Worm (Caenorhabditis elegans) whole organism, L1 larva: ENCODE results near the gene ZC376.8.

Source experiments
- egl-27 ChIP-seq, 2 experiments: fragments of 150-350 bp in 1 of 2; sonication (generic microtip); optimal IDR thresholded peaks; 3 replicates each; lab custom pipeline; 2017 to 2018; ENCODE audit warnings: missing biosample characterization in 2 of 2, missing genetic modification characterization in 2 of 2, missing genetic modification reagents in 2 of 2
- elt-3 ChIP-seq, 6 experiments: fragments of 150-350 bp in 1 of 6; sonication (generic microtip); optimal IDR thresholded peaks; 2 replicates each; lab custom pipeline; 2017 to 2018; ENCODE audit warnings: missing biosample characterization in 6 of 6, missing genetic modification characterization in 6 of 6, inconsistent platforms in 1 of 6
- nhr-20 ChIP-seq: sonication (generic microtip); optimal IDR thresholded peaks from 2 replicates; lab custom pipeline; 2016; ENCODE audit warnings: mild to moderate bottlenecking, missing genetic modification characterization, missing compliant biosample characterization

DNA sequence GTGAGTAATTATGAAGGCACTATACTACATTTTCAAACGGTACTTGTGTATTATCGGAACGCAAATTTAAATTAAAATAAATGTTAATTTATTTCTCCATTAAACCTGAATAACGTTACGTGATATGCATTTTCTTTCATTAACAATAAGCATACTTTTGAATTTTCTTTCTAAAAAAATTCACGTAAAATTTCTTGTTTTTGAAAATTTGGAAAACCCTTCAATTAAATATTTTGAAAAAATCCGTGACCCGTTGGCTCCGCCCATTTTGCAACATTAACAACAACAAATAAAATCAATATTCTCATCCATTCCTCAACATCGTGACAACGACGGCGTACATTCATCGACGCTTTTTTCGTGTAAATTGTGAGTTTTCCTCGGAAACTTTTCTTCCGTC is 33.8 kb upstream of the ZC376.8 start, which contains the start of gene acs-10:
- TF ChIP-seq elt-3 (tag; optimal IDR thresholded peaks at IDR 0.05; lab: Kevin White, UChicago) (no peak), egl-27 (tag; optimal IDR thresholded peaks at IDR 0.05; lab: Kevin White, UChicago) (no peak), nhr-20 (tag; lab: Kevin White, UChicago) (no peak)
